Worm (Caenorhabditis elegans) whole organism, L4/young adult: ENCODE data around the gene C07E3.3.

Experiments
- W03F9.2 ChIP-seq: fragments of 150-350 bp; optimal IDR thresholded peaks from 2 replicates; lab custom pipeline; 2014; ENCODE audit warnings: missing biosample characterization, missing genetic modification characterization
- dao-5 ChIP-seq: sonication (generic microtip); optimal IDR thresholded peaks from 2 replicates; lab custom pipeline; 2016; ENCODE audit warnings: missing genotype, missing genetic modification characterization, moderate library complexity, missing compliant biosample characterization
- him-1 ChIP-seq: sonication (generic microtip); optimal IDR thresholded peaks from 2 replicates; lab custom pipeline; 2016; ENCODE audit warnings: missing genotype, missing genetic modification reagents, missing genetic modification characterization, missing compliant biosample characterization

The C07E3.3 gene

DNA sequence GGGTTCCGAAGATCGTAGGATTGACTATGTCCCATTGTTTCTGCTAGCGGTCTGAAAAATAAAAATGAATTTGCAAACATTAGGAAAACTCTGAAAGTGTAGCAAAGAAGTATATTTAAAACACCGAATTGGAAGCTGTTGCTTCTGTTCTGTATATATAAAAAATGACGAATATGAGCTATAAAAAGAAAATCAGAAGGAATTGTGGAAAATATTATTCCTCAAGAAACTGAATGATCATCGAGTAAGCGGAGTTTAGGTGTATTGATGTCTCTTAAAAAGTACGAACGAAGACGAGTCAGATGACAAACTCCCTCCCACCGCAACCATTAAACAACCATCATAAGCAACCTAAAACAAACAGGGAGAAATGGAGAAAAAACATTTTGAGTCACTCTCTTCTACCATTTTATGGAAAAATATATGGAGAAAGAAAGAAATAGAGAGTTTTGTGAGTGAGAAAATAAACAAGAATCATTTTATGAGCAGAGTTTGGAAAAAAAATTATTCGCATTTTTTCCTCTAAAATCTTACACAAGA is at the start of gene C07E3.3:
Gene C07E3.3 (minus strand): TSS at position 51 of the 540 bp plus-strand sequence.
- no peak for TF ChIP-seq W03F9.2
- TF ChIP-seq dao-5 (tag; lab: Kevin White, UChicago) = no peak
- no peak for TF ChIP-seq him-1 (tag; lab: Kevin White, UChicago)

- TF ChIP-seq W03F9.2 (no peak), him-1 (tag; lab: Kevin White, UChicago) (no peak), dao-5 (tag; lab: Kevin White, UChicago) (no peak)
Measured at ce11 chrII:10402991-10403390, 45.7 kb upstream of the C07E3.3 start.

DNA sequence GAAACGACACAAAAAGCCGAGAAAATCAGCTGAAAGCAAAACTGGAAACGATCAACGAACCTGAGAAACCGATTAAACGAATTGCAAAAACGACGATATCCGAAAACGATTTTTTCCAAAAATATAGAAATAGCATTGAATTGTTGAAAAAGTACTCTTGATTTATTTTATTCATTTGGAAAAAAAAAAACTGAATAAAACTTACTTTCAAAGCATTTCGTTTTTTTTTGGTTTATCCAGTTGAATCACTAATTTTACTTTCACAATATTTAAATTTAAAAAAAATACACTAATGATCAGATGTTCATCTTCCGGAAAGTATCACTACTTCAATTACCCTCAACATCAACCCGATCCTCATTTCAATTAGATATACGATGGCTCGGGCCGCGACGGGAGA is 39.3 kb upstream of the C07E3.3 start, which contains the start of gene T09F3.5:
Gene T09F3.5 (plus strand): TSS at position 301 of the 400 bp plus-strand sequence.
- TF ChIP-seq dao-5 (tag; lab: Kevin White, UChicago) (no peak), W03F9.2 (no peak), him-1 (tag; lab: Kevin White, UChicago) (no peak)

DNA sequence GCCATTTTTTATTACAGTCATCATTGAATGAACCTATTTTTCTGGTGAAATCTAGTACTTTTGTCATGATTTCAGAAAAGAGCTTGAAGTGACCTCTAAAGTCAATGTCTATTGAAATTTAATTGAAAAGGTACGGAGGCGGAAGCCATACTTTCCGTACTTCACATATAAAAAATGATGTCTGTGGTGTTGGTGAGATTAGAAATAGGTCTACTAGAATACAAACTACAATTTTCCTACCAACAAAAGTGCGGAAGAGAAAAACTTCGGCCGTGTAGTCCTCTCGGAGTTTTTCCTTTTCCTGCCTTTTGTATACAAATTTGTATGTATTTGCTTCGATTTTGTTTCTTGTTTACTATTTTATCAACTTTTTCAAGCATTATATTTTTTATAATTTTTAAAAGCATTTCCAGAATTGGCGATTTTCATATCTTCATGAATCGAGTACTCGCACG is 38.0 kb upstream of the C07E3.3 start, which contains the start of gene T09F3.4:
Gene T09F3.4 (plus strand): TSS at position 405 of the 455 bp plus-strand sequence.
- TF ChIP-seq him-1 (tag; lab: Kevin White, UChicago) (no peak), W03F9.2 (peak; percentile 67), dao-5 (tag; lab: Kevin White, UChicago) (peak; percentile 15)

- no peak for TF ChIP-seq dao-5 (tag; lab: Kevin White, UChicago)
- no peak for TF ChIP-seq W03F9.2
- TF ChIP-seq him-1 (tag; lab: Kevin White, UChicago) = no peak
Measured at ce11 chrII:10393282-10394179, 36.2 kb upstream of the C07E3.3 start, which contains the start of gene gpd-1. TSS of gene gpd-1 (plus strand) at chrII:10394129.

- TF ChIP-seq him-1 (tag; lab: Kevin White, UChicago) = no peak
- no peak for TF ChIP-seq dao-5 (tag; lab: Kevin White, UChicago)
Measured at ce11 chrII:10390854-10391253, 33.5 kb upstream of the C07E3.3 start, which contains the start of the genes T09F3.2 and T09F3.7. TSS of gene T09F3.2 (plus strand) at chrII:10391154. TSS of gene T09F3.7 (plus strand) at chrII:10391168.

ce11 chrII:10390250-10390821 is 33.0 kb upstream of the C07E3.3 start:
- no peak for TF ChIP-seq W03F9.2
- TF ChIP-seq dao-5 (tag; lab: Kevin White, UChicago) = no peak
- TF ChIP-seq him-1 (tag; lab: Kevin White, UChicago) = no peak

ce11 chrII:10389776-10390175 is 32.5 kb upstream of the C07E3.3 start:
- TF ChIP-seq W03F9.2 (no peak), him-1 (tag; lab: Kevin White, UChicago) (no peak), dao-5 (tag; lab: Kevin White, UChicago) (no peak)

ce11 chrII:10389038-10389437 is 31.7 kb upstream of the C07E3.3 start:
- TF ChIP-seq dao-5 (tag; lab: Kevin White, UChicago) = no peak
- no peak for TF ChIP-seq him-1 (tag; lab: Kevin White, UChicago)
- peak; percentile 5 for TF ChIP-seq W03F9.2

ce11 chrII:10388041-10388706 is 30.9 kb upstream of the C07E3.3 start:
- TF ChIP-seq him-1 (tag; lab: Kevin White, UChicago) (peak; percentile 44), dao-5 (tag; lab: Kevin White, UChicago) (no peak), W03F9.2 (peak; percentile 79)

DNA sequence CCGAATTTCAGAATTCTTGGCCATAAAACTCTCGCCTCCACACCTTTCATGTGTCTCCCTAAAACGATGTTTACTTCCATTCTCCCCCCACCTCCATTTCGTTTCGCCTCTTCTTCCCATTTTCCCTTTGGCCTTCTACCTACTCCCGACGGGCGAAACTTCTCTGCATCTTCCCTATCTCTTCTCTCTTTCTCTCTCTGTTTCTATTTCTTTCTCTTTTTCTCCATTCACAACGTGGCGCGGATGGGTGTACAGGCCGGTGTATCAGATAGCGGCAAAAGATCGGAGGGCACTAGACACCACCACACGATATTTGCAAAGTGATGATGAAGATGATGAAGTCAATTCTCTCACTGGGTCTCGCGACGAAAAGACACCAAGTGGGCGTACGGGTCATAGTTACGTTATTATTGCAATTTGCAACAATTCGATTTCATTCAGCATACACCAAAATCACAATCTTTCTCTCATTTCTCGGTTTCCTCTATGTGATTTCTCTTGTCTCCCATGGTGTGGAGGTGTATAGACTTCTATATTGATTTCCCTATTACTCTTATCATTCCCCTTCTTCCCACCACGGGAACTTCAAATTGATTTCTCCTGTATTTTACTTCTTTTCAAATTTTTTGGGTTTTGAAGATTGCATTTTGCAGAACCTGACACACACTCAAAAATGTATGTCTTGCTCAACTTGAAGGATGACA is 27.5 kb upstream of the C07E3.3 start, which contains the start of gene ztf-27:
Gene ztf-27 (plus strand): TSS at position 654 of the 704 bp plus-strand sequence.
- TF ChIP-seq W03F9.2 (no peak), him-1 (tag; lab: Kevin White, UChicago) (no peak), dao-5 (tag; lab: Kevin White, UChicago) (no peak)

DNA sequence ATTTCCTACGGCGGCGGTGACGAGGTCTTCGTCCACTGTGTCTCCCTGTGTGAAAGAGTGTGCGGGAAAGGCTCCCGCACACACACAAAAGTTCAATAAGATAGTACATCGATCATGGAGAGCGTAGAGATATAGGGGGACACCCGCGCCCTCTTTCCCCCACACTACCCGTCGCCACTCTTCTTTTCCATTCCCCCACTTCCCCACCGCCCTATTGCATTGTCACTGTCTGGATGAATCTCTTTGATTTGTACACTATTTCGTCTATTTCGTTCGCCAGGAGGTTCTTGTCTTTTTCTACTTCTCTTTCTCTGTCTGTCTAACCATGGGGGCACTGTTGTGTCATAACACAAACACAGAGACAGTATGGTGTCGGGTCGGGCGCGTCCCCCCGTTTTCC is 24.9 kb upstream of the C07E3.3 start:
- no peak for TF ChIP-seq W03F9.2
- TF ChIP-seq him-1 (tag; lab: Kevin White, UChicago) = no peak
- TF ChIP-seq dao-5 (tag; lab: Kevin White, UChicago) = no peak
